Worm (Caenorhabditis elegans) whole organism, young adult: ENCODE results near the gene F31E9.3.

Source experiments
- B0261.1 ChIP-seq: sonication (generic microtip); optimal IDR thresholded peaks from 2 replicates; lab custom pipeline; 2016; ENCODE audit warnings: mild to moderate bottlenecking, missing genetic modification characterization, moderate library complexity, missing compliant biosample characterization
- F23B12.7 ChIP-seq: sonication (generic microtip); optimal IDR thresholded peaks from 2 replicates; lab custom pipeline; 2017; ENCODE audit warnings: missing genetic modification characterization, mild to moderate bottlenecking, missing compliant biosample characterization, antibody characterized with exemption, moderate library complexity; ENCODE audit not compliant: insufficient read depth
- F39B2.1 ChIP-seq: fragments of 200-800 bp; sonication (Bioruptor generic); IDR thresholded peaks from 2 replicates; pipeline ENCODE4 v1.3.6; 2022; ENCODE audit warnings: missing genetic modification reagents, missing genetic modification characterization, missing compliant biosample characterization
- F52B5.7 ChIP-seq: sonication (generic microtip); optimal IDR thresholded peaks from 2 replicates; lab custom pipeline; 2016; ENCODE audit warnings: mild to moderate bottlenecking, missing genetic modification characterization, missing compliant biosample characterization
- T07F8.4 ChIP-seq: sonication (generic microtip); optimal IDR thresholded peaks from 2 replicates; lab custom pipeline; 2016; ENCODE audit warnings: mild to moderate bottlenecking, missing genetic modification characterization, moderate library complexity, missing compliant biosample characterization
- Y79H2A.3 ChIP-seq: fragments of 200-800 bp; sonication (Bioruptor generic); conservative IDR thresholded peaks from 2 replicates; pipeline ENCODE4 v1.3.6; 2022; ENCODE audit warnings: missing genetic modification reagents, missing genetic modification characterization, missing compliant biosample characterization
- akir-1 ChIP-seq: fragments of 200-800 bp; sonication (Bioruptor generic); optimal IDR thresholded peaks from 2 replicates; lab custom pipeline; 2018; ENCODE audit warnings: mild to moderate bottlenecking, missing genetic modification characterization, moderate library complexity, missing compliant biosample characterization
- attf-3 ChIP-seq: fragments of 200-800 bp; sonication (Bioruptor generic); conservative IDR thresholded peaks from 2 replicates; pipeline ENCODE4 v1.3.6; 2022; ENCODE audit warnings: missing genetic modification reagents, missing genetic modification characterization, missing compliant biosample characterization
- attf-6 ChIP-seq: fragments of 200-800 bp; sonication (Bioruptor generic); IDR thresholded peaks from 2 replicates; pipeline ENCODE4 v1.3.6; 2022; ENCODE audit warnings: missing genetic modification reagents, missing genetic modification characterization, missing compliant biosample characterization
- ceh-91 ChIP-seq: fragments of 200-800 bp; sonication (Bioruptor generic); IDR thresholded peaks from 2 replicates; pipeline ENCODE4 v1.3.6; 2022; ENCODE audit warnings: missing genetic modification reagents, missing genetic modification characterization, missing compliant biosample characterization
- die-1 ChIP-seq: sonication (generic microtip); optimal IDR thresholded peaks from 2 replicates; lab custom pipeline; 2016; ENCODE audit warnings: missing genotype, mild to moderate bottlenecking, missing genetic modification characterization, missing compliant biosample characterization
- dox-1 ChIP-seq: fragments of 200-800 bp; sonication (Bioruptor generic); IDR thresholded peaks from 2 replicates; pipeline ENCODE4 v1.3.6; 2022; ENCODE audit warnings: missing genetic modification reagents, missing genetic modification characterization, missing compliant biosample characterization
- dpff-1 ChIP-seq: sonication (generic microtip); optimal IDR thresholded peaks from 2 replicates; lab custom pipeline; 2017; ENCODE audit warnings: mild to moderate bottlenecking, missing genetic modification characterization, missing compliant biosample characterization
- egl-18 ChIP-seq: fragments of 200-800 bp; sonication (Bioruptor generic); IDR thresholded peaks from 2 replicates; pipeline ENCODE4 v1.3.6; 2022; ENCODE audit warnings: missing genetic modification reagents, missing genetic modification characterization, missing compliant biosample characterization
- ekl-4 ChIP-seq: fragments of 200-800 bp; sonication (Bioruptor generic); IDR thresholded peaks from 2 replicates; pipeline ENCODE4 v1.3.6; 2022; ENCODE audit warnings: missing genetic modification reagents, missing genetic modification characterization, missing compliant biosample characterization
- hlh-12 ChIP-seq: sonication (generic microtip); optimal IDR thresholded peaks from 2 replicates; lab custom pipeline; 2016; ENCODE audit warnings: missing genetic modification characterization, missing compliant biosample characterization
- hmg-1.2 ChIP-seq: fragments of 200-800 bp; sonication (Bioruptor generic); IDR thresholded peaks from 2 replicates; pipeline ENCODE4 v1.3.6; 2022; ENCODE audit warnings: missing genetic modification reagents, missing genetic modification characterization, missing compliant biosample characterization
- lin-26 ChIP-seq: fragments of 200-800 bp; sonication (Bioruptor generic); IDR thresholded peaks from 2 replicates; pipeline ENCODE4 v1.3.6; 2022; ENCODE audit warnings: missing genetic modification reagents, missing genetic modification characterization, missing compliant biosample characterization
- lin-35 ChIP-seq, 3 experiments: fragments of 150-350 bp in 2 of 3; sonication (generic microtip) in 1 of 3; optimal IDR thresholded peaks; 2 replicates each; lab custom pipeline; 2014 to 2018; ENCODE audit warnings: missing biosample characterization in 3 of 3, missing genetic modification characterization in 3 of 3, missing genetic modification reagents in 3 of 3
- lin-54 ChIP-seq: fragments of 200-800 bp; sonication (Bioruptor generic); optimal IDR thresholded peaks from 2 replicates; lab custom pipeline; 2018; ENCODE audit warnings: mild to moderate bottlenecking, missing genetic modification characterization, missing compliant biosample characterization
- mcd-1 ChIP-seq: fragments of 200-800 bp; sonication (Bioruptor generic); IDR thresholded peaks from 2 replicates; pipeline ENCODE4 v1.3.6; 2022; ENCODE audit warnings: missing genetic modification reagents, missing genetic modification characterization, missing compliant biosample characterization
- nfyb-1 ChIP-seq: fragments of 200-800 bp; sonication (Bioruptor generic); IDR thresholded peaks from 2 replicates; pipeline ENCODE4 v1.3.6; 2022; ENCODE audit warnings: missing genetic modification reagents, missing genetic modification characterization, missing compliant biosample characterization
- nhr-80 ChIP-seq: sonication (generic microtip); optimal IDR thresholded peaks from 2 replicates; lab custom pipeline; 2016; ENCODE audit warnings: missing genetic modification characterization, missing compliant biosample characterization
- pbrm-1 ChIP-seq: fragments of 200-800 bp; sonication (Bioruptor generic); IDR thresholded peaks from 2 replicates; pipeline ENCODE4 v1.3.6; 2022; ENCODE audit warnings: missing genetic modification reagents, missing genetic modification characterization, missing compliant biosample characterization
- pha-4 ChIP-seq: fragments of 150-350 bp; sonication (generic microtip); optimal IDR thresholded peaks from 2 replicates; lab custom pipeline; 2014; ENCODE audit warnings: missing biosample characterization, missing genetic modification reagents, missing genetic modification characterization
- rpc-1 ChIP-seq, 2 experiments: fragments of 150-350 bp in 1 of 2; sonication (generic microtip) in 1 of 2; optimal IDR thresholded peaks; 2 replicates each; lab custom pipeline; 2014 to 2018; ENCODE audit warnings: missing biosample characterization in 1 of 2, missing genetic modification characterization in 1 of 2, missing genetic modification reagents in 1 of 2, missing genotype in 1 of 2
- sea-2 ChIP-seq: fragments of 200-800 bp; sonication (Bioruptor generic); IDR thresholded peaks from 2 replicates; pipeline ENCODE4 v1.3.6; 2022; ENCODE audit warnings: missing genetic modification characterization, missing compliant biosample characterization
- snpc-4 ChIP-seq, 5 experiments: fragments of 150-350 bp in 1 of 5; sonication (generic microtip) in 4 of 5; optimal IDR thresholded peaks; 2 replicates each; lab custom pipeline; 2014 to 2018; ENCODE audit warnings: missing genetic modification characterization in 5 of 5, missing biosample characterization in 3 of 5, antibody characterized with exemption in 2 of 5, mild to moderate bottlenecking in 2 of 5, missing compliant biosample characterization in 2 of 5, missing genotype in 2 of 5, moderate library complexity in 2 of 5, missing genetic modification reagents in 1 of 5
- sptf-2 ChIP-seq: fragments of 200-800 bp; sonication (Bioruptor generic); optimal IDR thresholded peaks from 2 replicates; lab custom pipeline; 2018; ENCODE audit warnings: mild to moderate bottlenecking, missing genetic modification characterization, missing compliant biosample characterization
- tbp1 ChIP-seq: fragments of 200-800 bp; sonication (Bioruptor generic); optimal IDR thresholded peaks from 2 replicates; lab custom pipeline; 2018; ENCODE audit warnings: mild to moderate bottlenecking, missing genetic modification characterization, missing compliant biosample characterization
- ztf-26 ChIP-seq: sonication (generic microtip); optimal IDR thresholded peaks from 2 replicates; lab custom pipeline; 2017; ENCODE audit warnings: missing genetic modification characterization, missing compliant biosample characterization
- ztf-28 ChIP-seq: fragments of 200-800 bp; sonication (Bioruptor generic); IDR thresholded peaks from 2 replicates; pipeline ENCODE4 v1.3.6; 2022; ENCODE audit warnings: missing genetic modification reagents, missing genetic modification characterization, missing compliant biosample characterization

F31E9.3 gene

ce11 chrV:17312386-17312785, 10.0 kb upstream of the F31E9.3 start, which contains the start of gene Y61B8B.3:
Gene Y61B8B.3 (minus strand): TSS chrV:17312486.
- TF ChIP-seq F52B5.7 (tag; lab: Kevin White, UChicago) (no peak), ztf-28 (no peak), attf-3 (GFP tag; lab: Robert Waterston, UW) (no peak), ceh-91 (GFP tag; lab: Robert Waterston, UW) (no peak), sptf-2 (GFP tag; lab: Kevin White, UChicago) (no peak), lin-54 (GFP tag; lab: Kevin White, UChicago) (no peak), lin-26 (GFP tag; lab: Robert Waterston, UW) (no peak), F39B2.1 (GFP tag; lab: Robert Waterston, UW) (no peak), pha-4 (no peak), T07F8.4 (tag; lab: Kevin White, UChicago) (no peak), lin-35 (GFP tag; optimal IDR thresholded peaks at IDR 0.05; lab: Kevin White, UChicago) (no peak), pbrm-1 (GFP tag; lab: Robert Waterston, UW) (no peak), dpff-1 (tag; lab: Kevin White, UChicago) (no peak)
- TF ChIP-seq, all 124 proteins: peak for 0

DNA sequence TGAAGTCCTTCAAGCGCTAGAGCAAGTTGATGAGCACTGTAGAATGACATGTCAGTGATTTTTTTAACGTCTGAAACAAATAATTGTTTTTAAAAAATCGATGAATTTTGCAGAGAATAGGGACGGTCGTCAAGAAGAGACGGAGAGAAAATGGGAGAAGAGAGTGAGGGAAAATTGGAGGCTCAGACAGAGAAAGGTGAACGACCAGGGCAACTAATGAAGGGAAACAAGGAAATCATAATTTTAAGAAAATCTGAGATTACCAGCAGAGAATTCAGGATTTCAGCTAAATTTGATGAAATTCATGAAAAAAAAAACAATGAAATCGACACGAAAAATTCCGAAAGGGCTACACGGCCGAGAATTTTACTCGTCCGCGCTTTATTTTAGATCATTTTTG, 7.3 kb upstream of the F31E9.3 start, which contains the start of gene F31E9.6:
TSS of gene F31E9.6 (minus strand) at position 91 of the 400 bp plus-strand sequence.
- no peak for TF ChIP-seq egl-18 (GFP tag; lab: Robert Waterston, UW)
- TF ChIP-seq attf-6 (GFP tag; lab: Robert Waterston, UW): no peak
- TF ChIP-seq snpc-4 (GFP tag; optimal IDR thresholded peaks at IDR 0.05; lab: Kevin White, UChicago): no peak
- peak in 1 of 4 experiments; percentile 17 for TF ChIP-seq snpc-4 (tag; optimal IDR thresholded peaks at IDR 0.05; lab: Kevin White, UChicago)
- TF ChIP-seq akir-1 (GFP tag; lab: Kevin White, UChicago): no peak
- no peak for TF ChIP-seq ekl-4
- no peak for TF ChIP-seq F23B12.7
- peak; percentile 81 for TF ChIP-seq hmg-1.2 (GFP tag; lab: Robert Waterston, UW)
- TF ChIP-seq nhr-80 (tag; lab: Kevin White, UChicago): no peak
- no peak for TF ChIP-seq ztf-26
- no peak for TF ChIP-seq Y79H2A.3 (GFP tag; lab: Robert Waterston, UW)

- TF ChIP-seq ztf-26 (no peak), sea-2 (GFP tag; lab: Robert Waterston, UW) (0 out of 2 replicates have a peak, but pooled peaks have one; percentile 56)
Measured at ce11 chrV:17317297-17317696, 5.1 kb upstream of the F31E9.3 start.

ce11 chrV:17317786-17318185, 4.6 kb upstream of the F31E9.3 start, which contains the start of gene srz-58:
Gene srz-58 (plus strand): TSS chrV:17318147.
- TF ChIP-seq die-1 (tag; lab: Kevin White, UChicago) (peak; percentile 3), rpc-1 (optimal IDR thresholded peaks at IDR 0.05; lab: Kevin White, UChicago) (peak; percentile 53), rpc-1 (tag; optimal IDR thresholded peaks at IDR 0.05; lab: Kevin White, UChicago) (peak; percentile 74), tbp1 (GFP tag; lab: Kevin White, UChicago) (peak; percentile 89), nhr-80 (tag; lab: Kevin White, UChicago) (no peak), nfyb-1 (GFP tag; lab: Robert Waterston, UW) (0 out of 2 replicates have a peak, but pooled peaks have one; percentile 43), attf-6 (GFP tag; lab: Robert Waterston, UW) (peak; percentile 69; the same call in 1 of the 2 replicates), dox-1 (GFP tag; lab: Robert Waterston, UW) (0 out of 2 replicates have a peak, but pooled peaks have one; percentile 20), F23B12.7 (no peak), snpc-4 (GFP tag; optimal IDR thresholded peaks at IDR 0.05; lab: Kevin White, UChicago) (peak; percentile 4), snpc-4 (tag; optimal IDR thresholded peaks at IDR 0.05; lab: Kevin White, UChicago) (peak in 2 of 4 experiments; percentile 17 to 68), B0261.1 (tag; lab: Kevin White, UChicago) (peak; percentile 74), hmg-1.2 (GFP tag; lab: Robert Waterston, UW) (peak; percentile 19; the same call in 1 of the 2 replicates), mcd-1 (GFP tag; lab: Robert Waterston, UW) (peak; percentile 39; the same call in 1 of the 2 replicates), hlh-12 (no peak)
